Fruit fly (Drosophila melanogaster) whole organism, embryonic: ENCODE results near the gene CG13386.
A peak's percentile ranks its signal among the peaks of the same experiment; 100 is the strongest.

Experiments used
- ATbp ChIP-seq: fragments of 200-800 bp; sonication (Bioruptor generic); optimal IDR thresholded peaks from 2 replicates; lab custom pipeline; 2017; ENCODE audit warnings: missing biosample characterization, mild to moderate bottlenecking, missing genetic modification characterization, missing genetic modification reagents
- B-H2 ChIP-seq: fragments of 200-800 bp; sonication (Bioruptor generic); optimal IDR thresholded peaks from 2 replicates; lab custom pipeline; 2018; ENCODE audit warnings: missing biosample characterization, mild to moderate bottlenecking, missing genetic modification characterization
- CG1024 ChIP-seq: fragments of 200-800 bp; sonication (Bioruptor generic); IDR thresholded peaks from 2 replicates; pipeline ENCODE4 v1.3.6; 2022; ENCODE audit warnings: missing biosample characterization, missing genetic modification characterization
- CG12744 ChIP-seq: fragments of 200-800 bp; sonication (Bioruptor generic); optimal IDR thresholded peaks from 2 replicates; lab custom pipeline; 2016; ENCODE audit warnings: missing biosample characterization, missing genetic modification characterization
- CG13624 ChIP-seq: fragments of 200-800 bp; sonication (Bioruptor generic); optimal IDR thresholded peaks from 2 replicates; lab custom pipeline; 2016; ENCODE audit warnings: missing biosample characterization, missing genetic modification characterization
- CG13775 ChIP-seq: fragments of 200-800 bp; sonication (Bioruptor generic); optimal IDR thresholded peaks from 3 replicates; lab custom pipeline; 2017; ENCODE audit warnings: missing biosample characterization, mild to moderate bottlenecking, missing genetic modification characterization
- CG1529 ChIP-seq: fragments of 200-800 bp; sonication (Bioruptor generic); optimal IDR thresholded peaks from 3 replicates; lab custom pipeline; 2018; ENCODE audit warnings: missing biosample characterization, missing genetic modification characterization
- CG1603 ChIP-seq: fragments of 200-800 bp; sonication (Bioruptor generic); optimal IDR thresholded peaks from 2 replicates; lab custom pipeline; 2019; ENCODE audit warnings: missing biosample characterization, mild to moderate bottlenecking, missing genetic modification characterization, moderate library complexity
- CG1647 ChIP-seq: fragments of 200-800 bp; sonication (Bioruptor generic); optimal IDR thresholded peaks from 3 replicates; lab custom pipeline; 2016; ENCODE audit warnings: missing biosample characterization, missing genetic modification characterization
- CG17186 ChIP-seq: fragments of 200-800 bp; sonication (Bioruptor generic); optimal IDR thresholded peaks from 3 replicates; lab custom pipeline; 2017; ENCODE audit warnings: missing biosample characterization, missing genetic modification reagents, missing genetic modification characterization
- CG17385 ChIP-seq: fragments of 200-800 bp; sonication (Bioruptor generic); optimal IDR thresholded peaks from 3 replicates; lab custom pipeline; 2018; ENCODE audit warnings: missing biosample characterization, mild to moderate bottlenecking, missing genetic modification characterization
- CG18599 ChIP-seq: fragments of 200-800 bp; sonication (Bioruptor generic); optimal IDR thresholded peaks from 3 replicates; lab custom pipeline; 2017; ENCODE audit warnings: missing biosample characterization, missing genetic modification characterization, mild to moderate bottlenecking, moderate library complexity, missing genetic modification reagents
- CG3065 ChIP-seq: fragments of 200-800 bp; sonication (Bioruptor generic); optimal IDR thresholded peaks from 2 replicates; lab custom pipeline; 2016; ENCODE audit warnings: missing biosample characterization, missing genetic modification characterization
- CG31365 ChIP-seq: fragments of 200-800 bp; sonication (Bioruptor generic); optimal IDR thresholded peaks from 2 replicates; lab custom pipeline; 2018; ENCODE audit warnings: missing biosample characterization, mild to moderate bottlenecking, missing genetic modification characterization
- CG3163 ChIP-seq: fragments of 200-800 bp; sonication (Bioruptor generic); optimal IDR thresholded peaks from 3 replicates; lab custom pipeline; 2016; ENCODE audit warnings: missing biosample characterization, missing genetic modification characterization
- CG3847 ChIP-seq: fragments of 200-800 bp; sonication (Bioruptor generic); IDR thresholded peaks from 2 replicates; pipeline ENCODE4 v1.3.6; 2022; ENCODE audit warnings: missing biosample characterization, missing genetic modification characterization
- CG5180 ChIP-seq: fragments of 200-800 bp; sonication (Bioruptor generic); optimal IDR thresholded peaks from 3 replicates; lab custom pipeline; 2017; ENCODE audit warnings: missing biosample characterization, missing genetic modification characterization, mild to moderate bottlenecking, moderate library complexity, missing genetic modification reagents
- CG6854 ChIP-seq: fragments of 200-800 bp; sonication (Bioruptor generic); optimal IDR thresholded peaks from 3 replicates; lab custom pipeline; 2017; ENCODE audit warnings: missing biosample characterization, mild to moderate bottlenecking, missing genetic modification characterization
- CG8944 ChIP-seq: fragments of 200-800 bp; sonication (Bioruptor generic); optimal IDR thresholded peaks from 3 replicates; lab custom pipeline; 2016; ENCODE audit warnings: missing biosample characterization, missing genetic modification characterization
- CG9215 ChIP-seq: fragments of 200-800 bp; sonication (Bioruptor generic); IDR thresholded peaks from 2 replicates; pipeline ENCODE4 v1.3.6; 2022; ENCODE audit warnings: missing biosample characterization, missing genetic modification characterization
- CTCF ChIP-seq: fragments of 200-800 bp; sonication (Bioruptor generic); optimal IDR thresholded peaks from 2 replicates; lab custom pipeline; 2017; ENCODE audit warnings: missing biosample characterization, mild to moderate bottlenecking, missing genetic modification characterization, moderate library complexity
- Dll ChIP-seq: fragments of 200-800 bp; sonication (Bioruptor generic); IDR thresholded peaks from 4 replicates; pipeline ENCODE4 v1.3.6; 2022; ENCODE audit warnings: missing biosample characterization, missing genetic modification characterization; ENCODE audit not compliant: partially characterized antibody
- Doc3 ChIP-seq: fragments of 200-800 bp; sonication (Bioruptor generic); IDR thresholded peaks from 3 replicates; pipeline ENCODE4 v1.3.6; 2022; ENCODE audit warnings: missing biosample characterization, missing genetic modification characterization; ENCODE audit not compliant: partially characterized antibody
- Ets65A ChIP-seq: fragments of 200-800 bp; sonication (Bioruptor generic); peaks from one replicate; lab custom pipeline; 2016; ENCODE audit warnings: missing biosample characterization, missing genetic modification characterization
- Gug ChIP-seq: fragments of 200-800 bp; sonication (Bioruptor generic); IDR thresholded peaks from 4 replicates; pipeline ENCODE4 v1.3.6; 2022; ENCODE audit warnings: missing biosample characterization, missing genetic modification characterization
- H2.0 ChIP-seq: fragments of 200-800 bp; sonication (Bioruptor generic); IDR thresholded peaks from 2 replicates; pipeline ENCODE4 v1.3.6; 2022; ENCODE audit warnings: missing biosample characterization, missing genetic modification characterization
- HLH3B ChIP-seq: fragments of 200-800 bp; sonication (Bioruptor generic); IDR thresholded peaks from 2 replicates; pipeline ENCODE4 v1.3.6; 2022; ENCODE audit warnings: missing biosample characterization, missing genetic modification characterization
- HLH54F ChIP-seq: fragments of 200-800 bp; sonication (Bioruptor generic); optimal IDR thresholded peaks from 3 replicates; lab custom pipeline; 2016; ENCODE audit warnings: missing biosample characterization, missing genetic modification characterization
- Lpt ChIP-seq: fragments of >200 bp; optimal IDR thresholded peaks from 2 replicates; lab custom pipeline; 2018; ENCODE audit warnings: missing biosample characterization, missing genetic modification characterization
- NC2β ChIP-seq: fragments of 200-800 bp; sonication (Bioruptor generic); optimal IDR thresholded peaks from 2 replicates; lab custom pipeline; 2016; ENCODE audit warnings: missing biosample characterization, missing genetic modification characterization
- NfI ChIP-seq: fragments of 200-800 bp; sonication (Bioruptor generic); optimal IDR thresholded peaks from 3 replicates; lab custom pipeline; 2018; ENCODE audit warnings: missing biosample characterization, mild to moderate bottlenecking, missing genetic modification characterization, moderate library complexity
- Optix ChIP-seq: fragments of 200-800 bp; sonication (Bioruptor generic); IDR thresholded peaks from 3 replicates; pipeline ENCODE4 v1.3.6; 2022; ENCODE audit warnings: missing biosample characterization, missing genetic modification characterization
- Sox100B ChIP-seq: fragments of 200-800 bp; sonication (Bioruptor generic); optimal IDR thresholded peaks from 3 replicates; lab custom pipeline; 2018; ENCODE audit warnings: missing biosample characterization, mild to moderate bottlenecking, missing genetic modification characterization
- ab ChIP-seq: fragments of 200-800 bp; sonication (Bioruptor generic); optimal IDR thresholded peaks from 2 replicates; lab custom pipeline; 2016; ENCODE audit warnings: missing biosample characterization, missing genetic modification characterization
- chn ChIP-seq: fragments of 200-800 bp; sonication (Bioruptor generic); optimal IDR thresholded peaks from 2 replicates; lab custom pipeline; 2016; ENCODE audit warnings: missing biosample characterization, missing genetic modification characterization
- crc ChIP-seq: fragments of 200-800 bp; sonication (Bioruptor generic); optimal IDR thresholded peaks from 2 replicates; lab custom pipeline; 2016; ENCODE audit warnings: missing biosample characterization, missing genetic modification characterization
- crp ChIP-seq, 2 experiments: fragments of 200-800 bp; sonication (Bioruptor generic); optimal IDR thresholded peaks; 2 replicates in 1 of 2; 3 replicates in 1 of 2; lab custom pipeline; 2017; ENCODE audit warnings: missing biosample characterization in 2 of 2, missing genetic modification characterization in 2 of 2, mild to moderate bottlenecking in 1 of 2, moderate library complexity in 1 of 2
- dpn ChIP-seq, 2 experiments: fragments of 200-800 bp; sonication (Bioruptor generic); optimal IDR thresholded peaks; 3 replicates each; lab custom pipeline; 2016; ENCODE audit warnings: missing biosample characterization in 2 of 2, missing genetic modification characterization in 2 of 2
- dysf ChIP-seq: fragments of 200-800 bp; sonication (Bioruptor generic); IDR thresholded peaks from 3 replicates; pipeline ENCODE4 v1.3.6; 2022; ENCODE audit warnings: missing biosample characterization, missing genetic modification characterization
- grau ChIP-seq: fragments of 200-800 bp; optimal IDR thresholded peaks from 3 replicates; lab custom pipeline; 2019; ENCODE audit warnings: missing biosample characterization, mild to moderate bottlenecking, missing genetic modification characterization, moderate library complexity
- hth ChIP-seq: fragments of >200 bp; optimal IDR thresholded peaks from 2 replicates; lab custom pipeline; 2017; ENCODE audit warnings: inconsistent platforms
- ind ChIP-seq: fragments of 200-800 bp; sonication (Bioruptor generic); optimal IDR thresholded peaks from 3 replicates; lab custom pipeline; 2016; ENCODE audit warnings: missing biosample characterization, missing genetic modification characterization
- jing ChIP-seq: fragments of 200-800 bp; sonication (Bioruptor generic); optimal IDR thresholded peaks from 2 replicates; lab custom pipeline; 2018; ENCODE audit warnings: missing biosample characterization, mild to moderate bottlenecking, missing genetic modification characterization
- lilli ChIP-seq: fragments of 200-800 bp; sonication (Bioruptor generic); optimal IDR thresholded peaks from 3 replicates; lab custom pipeline; 2016; ENCODE audit warnings: missing biosample characterization, missing genetic modification characterization
- mam ChIP-seq: fragments of 200-800 bp; sonication (Bioruptor generic); optimal IDR thresholded peaks from 3 replicates; lab custom pipeline; 2016; ENCODE audit warnings: missing biosample characterization, missing genetic modification characterization
- nerfin-1 ChIP-seq: fragments of 200-800 bp; sonication (Bioruptor generic); optimal IDR thresholded peaks from 3 replicates; lab custom pipeline; 2019; ENCODE audit warnings: missing biosample characterization, mild to moderate bottlenecking, missing genetic modification characterization, moderate library complexity
- p53 ChIP-seq: fragments of 200-800 bp; sonication (Bioruptor generic); optimal IDR thresholded peaks from 2 replicates; lab custom pipeline; 2016; ENCODE audit warnings: missing biosample characterization, missing genetic modification characterization
- sens-2 ChIP-seq: fragments of 200-800 bp; sonication (Bioruptor generic); IDR thresholded peaks from 2 replicates; pipeline ENCODE4 v1.3.6; 2022; ENCODE audit warnings: missing biosample characterization, missing genetic modification characterization

CG13386 gene

dm6 chr2L:8402928-8403285 lies 4.1 kb downstream of the CG13386 start, which contains the start of gene fy:
TSS of gene fy (minus strand) at chr2L:8403280.
- peak; percentile 91 for TF ChIP-seq CG17385 (GFP tag; lab: Kevin White, UChicago)
- peak; percentile 22 for TF ChIP-seq Sox100B (GFP tag; lab: Kevin White, UChicago)
- no peak for TF ChIP-seq Dll (GFP tag; lab: Robert Waterston, UW)
- TF ChIP-seq crp (GFP tag; optimal IDR thresholded peaks at IDR 0.05; lab: Kevin White, UChicago), result no peak
- TF ChIP-seq CG5180, result peak; percentile 96
- TF ChIP-seq, all 482 proteins: peak for 3

- TF ChIP-seq ab (GFP tag; lab: Kevin White, UChicago) (no peak), CTCF (GFP tag; lab: Kevin White, UChicago) (no peak), lilli (GFP tag; lab: Kevin White, UChicago) (peak; percentile 67), CG6854 (GFP tag; lab: Kevin White, UChicago) (no peak), CG3065 (GFP tag; lab: Kevin White, UChicago) (no peak), Optix (no peak), NC2β (GFP tag; lab: Kevin White, UChicago) (peak; percentile 47), jing (GFP tag; lab: Kevin White, UChicago) (no peak), dpn (GFP tag; optimal IDR thresholded peaks at IDR 0.05; lab: Kevin White, UChicago) (peak; percentile 36 to 50), Doc3 (GFP tag; lab: Robert Waterston, UW) (peak; percentile 92), CG13775 (GFP tag; lab: Kevin White, UChicago) (peak; percentile 55), CG18599 (GFP tag; lab: Kevin White, UChicago) (no peak), CG1603 (tag; lab: Kevin White, UChicago) (peak; percentile 85), ATbp (GFP tag; lab: Kevin White, UChicago) (no peak), dysf (GFP tag; lab: Robert Waterston, UW) (peak; percentile 57; the same call in 2 of the 3 replicates), crc (GFP tag; lab: Kevin White, UChicago) (no peak), CG1529 (no peak), CG13624 (peak; percentile 42), grau (tag; lab: Kevin White, UChicago) (peak; percentile 49), B-H2 (GFP tag; lab: Kevin White, UChicago) (peak; percentile 64), ind (GFP tag; lab: Kevin White, UChicago) (peak; percentile 37), CG3163 (peak; percentile 24), H2.0 (0 out of 2 replicates have a peak, but pooled peaks have one; percentile 22), Gug (GFP tag; lab: Robert Waterston, UW) (no peak), CG1647 (peak; percentile 49), CG12744 (GFP tag; lab: Kevin White, UChicago) (peak; percentile 9), HLH54F (GFP tag; lab: Kevin White, UChicago) (peak; percentile 58), HLH3B (GFP tag; lab: Robert Waterston, UW) (no peak), hth (lab: Kevin White, UChicago) (no peak), CG1024 (GFP tag; lab: Robert Waterston, UW) (no peak), nerfin-1 (tag; lab: Kevin White, UChicago) (peak; percentile 89), CG9215 (peak; percentile 17; the same call in 1 of the 2 replicates), CG31365 (tag; lab: Kevin White, UChicago) (no peak), Ets65A (GFP tag; lab: Kevin White, UChicago) (peak; percentile 94), chn (GFP tag; lab: Kevin White, UChicago) (peak; percentile 52), CG3847 (peak; percentile 59), CG8944 (GFP tag; lab: Kevin White, UChicago) (no peak), p53 (GFP tag; lab: Kevin White, UChicago) (peak; percentile 4), mam (GFP tag; lab: Kevin White, UChicago) (peak; percentile 62), NfI (GFP tag; lab: Kevin White, UChicago) (peak; percentile 37), sens-2 (GFP tag; lab: Robert Waterston, UW) (no peak), CG17186 (GFP tag; lab: Kevin White, UChicago) (peak; percentile 35), Lpt (no peak)
Measured at dm6 chr2L:8403286-8404270, 4.8 kb downstream of the CG13386 start, which contains the start of gene emb. TSS of gene emb (plus strand) at chr2L:8403573.
